Fruit fly (Drosophila melanogaster): ENCODE results near the gene twr.

twr gene

DNA sequence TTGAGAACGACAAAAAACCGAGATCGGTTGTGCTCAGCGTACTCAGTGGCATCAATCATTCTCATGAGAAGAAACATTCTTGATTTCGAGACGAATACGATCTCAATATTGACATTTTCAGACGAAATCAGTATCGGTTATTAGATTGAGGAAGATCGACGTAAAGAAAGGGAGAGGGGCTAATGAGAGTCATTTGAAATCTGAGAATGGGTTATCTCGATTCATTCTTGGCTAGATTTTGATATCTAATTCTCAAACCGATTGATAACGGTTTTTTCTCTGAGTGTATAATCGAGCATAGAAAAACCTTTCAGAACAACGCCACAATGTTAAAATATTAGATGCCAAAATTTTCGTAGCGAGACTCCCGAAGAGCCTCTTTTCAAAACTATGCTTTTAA, 16.8 kb upstream of the twr start, which contains the start of gene CG31286:
TSS of gene CG31286 (plus strand) at position 301 of the 400 bp plus-strand sequence.
- TF ChIP-seq tai (GFP tag; optimal IDR thresholded peaks at IDR 0.05) (no peak), Hnf4 (GFP tag; optimal IDR thresholded peaks at IDR 0.05) (no peak), N (GFP tag; optimal IDR thresholded peaks at IDR 0.05) (no peak), sage (GFP tag; optimal IDR thresholded peaks at IDR 0.05) (no peak), Rel (GFP tag; optimal IDR thresholded peaks at IDR 0.05) (no peak), Rel (tag; optimal IDR thresholded peaks at IDR 0.05) (no peak), GATAd (GFP tag; optimal IDR thresholded peaks at IDR 0.05) (no peak), foxo (GFP tag; optimal IDR thresholded peaks at IDR 0.05) (no peak)

DNA sequence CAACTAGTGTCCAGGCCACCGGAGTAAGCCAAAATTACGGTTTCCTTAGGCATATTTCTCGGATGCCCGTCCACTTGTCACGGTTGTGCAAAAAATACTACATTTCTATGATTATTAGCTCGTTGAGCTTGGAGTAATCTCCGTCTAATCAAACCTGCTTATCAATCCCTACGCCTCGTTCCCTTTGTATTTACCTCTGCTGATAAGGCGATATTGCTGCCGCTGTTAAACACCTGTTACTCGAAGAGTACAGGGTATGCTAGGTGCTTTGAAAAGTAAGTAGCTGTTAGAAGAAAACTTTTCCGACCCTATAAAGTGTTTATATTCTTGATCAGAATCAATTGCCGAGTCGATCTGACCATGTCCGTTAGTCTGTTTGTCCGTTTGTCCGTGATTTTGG, 13.3 kb upstream of the twr start, which contains the start of gene Ass:
TSS of gene Ass (minus strand) at position 101 of the 400 bp plus-strand sequence.
- TF ChIP-seq CrebA (GFP tag; optimal IDR thresholded peaks at IDR 0.05; ENCODE audit: borderline replicate concordance) (no peak), Vsx2 (GFP tag; optimal IDR thresholded peaks at IDR 0.05; ENCODE audit: partially characterized antibody) (no peak), Jra (GFP tag; optimal IDR thresholded peaks at IDR 0.05) (no peak), CG9705 (GFP tag; optimal IDR thresholded peaks at IDR 0.05) (no peak), tai (GFP tag; optimal IDR thresholded peaks at IDR 0.05) (no peak), jim (GFP tag; optimal IDR thresholded peaks at IDR 0.05) (no peak), Mio (GFP tag; optimal IDR thresholded peaks at IDR 0.05) (no peak), ey (GFP tag; optimal IDR thresholded peaks at IDR 0.05) (no peak), dl (GFP tag; optimal IDR thresholded peaks at IDR 0.05; ENCODE audit: insufficient read depth in 1 of 2, partially characterized antibody in 2 of 2) (no peak), Myc (optimal IDR thresholded peaks at IDR 0.05) (no peak), usp (GFP tag; optimal IDR thresholded peaks at IDR 0.05) (no peak), N (GFP tag; optimal IDR thresholded peaks at IDR 0.05) (no peak), dsf (GFP tag; optimal IDR thresholded peaks at IDR 0.05; ENCODE audit: borderline replicate concordance) (no peak), Abd-B (GFP tag; optimal IDR thresholded peaks at IDR 0.05) (no peak), Rel (GFP tag; optimal IDR thresholded peaks at IDR 0.05) (no peak), Rel (tag; optimal IDR thresholded peaks at IDR 0.05) (no peak), brk (GFP tag; optimal IDR thresholded peaks at IDR 0.05) (no peak)

DNA sequence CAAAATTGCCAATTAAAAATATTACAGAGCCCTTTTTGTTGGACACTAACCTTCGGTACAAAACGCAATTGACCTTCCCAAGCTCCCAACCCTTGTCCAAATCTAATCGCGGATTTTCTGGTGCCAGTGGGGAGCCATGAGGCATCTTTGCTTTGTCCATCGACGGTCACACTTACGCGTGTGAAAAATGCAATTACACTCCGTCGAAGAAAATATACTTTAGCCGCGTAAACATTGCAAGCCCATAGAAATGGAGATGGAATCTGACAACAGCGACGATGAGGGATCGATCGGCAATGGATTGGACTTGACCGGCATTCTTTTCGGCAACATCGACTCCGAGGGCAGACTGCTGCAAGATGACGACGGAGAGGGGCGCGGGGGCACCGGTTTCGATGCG, 10.9 kb upstream of the twr start, which contains the start of gene Taf1:
TSS of gene Taf1 (plus strand) at position 150 of the 400 bp plus-strand sequence.
- TF ChIP-seq Sp1 (GFP tag; optimal IDR thresholded peaks at IDR 0.05) (no peak), Myc (optimal IDR thresholded peaks at IDR 0.05) (peak; percentile 65)

DNA sequence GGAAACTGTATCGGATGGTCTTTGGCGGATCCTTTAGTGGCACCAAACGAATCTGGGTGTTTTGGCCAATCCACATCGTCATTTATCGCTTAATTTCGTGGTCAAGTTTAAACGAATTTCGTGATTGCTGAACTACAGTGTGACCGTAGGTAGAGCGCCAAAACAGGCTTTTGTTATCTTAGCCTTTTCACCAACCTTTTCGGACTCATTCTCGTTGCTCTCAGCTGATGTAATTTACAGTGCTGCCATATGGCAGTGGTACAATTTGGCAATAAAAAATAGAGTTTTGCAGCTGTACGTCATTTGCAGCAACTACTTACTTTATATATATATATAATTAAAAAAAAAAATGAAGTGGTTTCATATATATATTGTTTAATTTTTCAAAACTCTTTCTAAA, 2.3 kb downstream of the twr start, which contains the start of gene agt:
TSS of gene agt (minus strand) at position 160 of the 400 bp plus-strand sequence.
- no peak for TF ChIP-seq pan (optimal IDR thresholded peaks at IDR 0.05)
- TF ChIP-seq Dfd (GFP tag; optimal IDR thresholded peaks at IDR 0.05) = no peak
- TF ChIP-seq Rel (GFP tag; optimal IDR thresholded peaks at IDR 0.05) = no peak
- peak; percentile 45 for TF ChIP-seq Rel (tag; optimal IDR thresholded peaks at IDR 0.05)
- no peak for TF ChIP-seq woc (GFP tag; optimal IDR thresholded peaks at IDR 0.05)
- no peak for TF ChIP-seq Sp1 (GFP tag; optimal IDR thresholded peaks at IDR 0.05)
- TF ChIP-seq N (GFP tag; optimal IDR thresholded peaks at IDR 0.05) = no peak
- no peak for TF ChIP-seq sv (GFP tag; optimal IDR thresholded peaks at IDR 0.05)
- TF ChIP-seq Myc (optimal IDR thresholded peaks at IDR 0.05) = peak; percentile 74
- no peak for TF ChIP-seq br (GFP tag; optimal IDR thresholded peaks at IDR 0.05)
- TF ChIP-seq jim (GFP tag; optimal IDR thresholded peaks at IDR 0.05) = no peak
- no peak for TF ChIP-seq tai (GFP tag; optimal IDR thresholded peaks at IDR 0.05)
- no peak for TF ChIP-seq rgr (GFP tag; optimal IDR thresholded peaks at IDR 0.05)
- TF ChIP-seq CG9705 (GFP tag; optimal IDR thresholded peaks at IDR 0.05) = no peak
- no peak for TF ChIP-seq lola (GFP tag; optimal IDR thresholded peaks at IDR 0.05)
- TF ChIP-seq foxo (GFP tag; optimal IDR thresholded peaks at IDR 0.05) = no peak
- no peak for TF ChIP-seq brk (GFP tag; optimal IDR thresholded peaks at IDR 0.05)

DNA sequence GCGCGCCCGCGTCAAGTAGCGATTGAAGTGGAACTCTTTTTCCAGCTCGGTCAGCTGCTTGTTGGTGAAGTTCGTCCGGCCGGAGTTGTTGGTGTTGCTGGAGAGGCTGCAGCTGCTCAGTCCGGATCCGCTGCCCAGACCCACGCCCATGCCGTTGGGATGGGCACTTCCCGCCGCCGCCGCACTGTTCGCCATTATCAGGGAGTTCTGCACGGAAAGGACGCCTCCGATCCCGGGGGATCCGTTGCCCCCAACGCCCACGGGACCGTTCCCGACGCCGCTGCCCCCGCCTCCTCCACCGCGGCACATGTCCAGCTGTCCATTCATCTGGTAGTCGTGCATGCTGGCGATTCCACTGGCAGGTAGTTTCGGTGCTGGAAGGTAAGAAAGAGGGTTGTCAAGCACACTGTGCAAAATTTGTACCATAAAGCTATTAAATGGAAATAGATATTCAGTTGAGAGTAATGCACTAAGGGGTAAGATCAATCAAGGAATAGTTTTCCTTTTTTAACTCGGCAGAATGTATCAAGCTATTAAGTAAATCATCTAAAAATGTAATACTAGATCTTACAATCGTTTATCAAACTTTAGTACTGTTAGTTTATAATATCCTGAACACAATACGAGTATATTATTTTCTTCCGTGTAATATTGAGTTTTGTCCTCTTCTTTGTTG, 5.1 kb downstream of the twr start:
- TF ChIP-seq Abd-B (GFP tag; optimal IDR thresholded peaks at IDR 0.05) = no peak
- TF ChIP-seq Dfd (GFP tag; optimal IDR thresholded peaks at IDR 0.05) = peak; percentile 98
- TF ChIP-seq Rel (GFP tag; optimal IDR thresholded peaks at IDR 0.05) = no peak
- no peak for TF ChIP-seq Rel (tag; optimal IDR thresholded peaks at IDR 0.05)
- TF ChIP-seq Dif (GFP tag; optimal IDR thresholded peaks at IDR 0.05; ENCODE audit: partially characterized antibody) = no peak

All from whole organism, wandering third instar larva.